Worm (Caenorhabditis elegans): Measurements from ENCODE around the gene T26G10.1.

ce11 chrIII:9449831-9450230, 43.4 kb upstream of the T26G10.1 start, which contains the start of gene F54C8.6:
- TF ChIP-seq ztf-23 (GFP tag; IDR thresholded peaks at IDR 0.05) (no peak), flt-1 (GFP tag; IDR thresholded peaks at IDR 0.05) (no peak), T22C8.4 (GFP tag; IDR thresholded peaks at IDR 0.05) (no peak)

Measured in whole organism, midembryonic.